Worm (Caenorhabditis elegans) whole organism, L2 larva: ENCODE data around the gene T16A1.10.

Source experiments
- ama-1 ChIP-seq: fragments of 150-350 bp; optimal IDR thresholded peaks from 2 replicates; lab custom pipeline; 2018; ENCODE audit warnings: inconsistent platforms
- blmp-1 ChIP-seq: sonication (generic microtip); optimal IDR thresholded peaks from 2 replicates; lab custom pipeline; 2017; ENCODE audit warnings: missing genetic modification characterization, mild to moderate bottlenecking, missing compliant biosample characterization, antibody characterized with exemption, moderate library complexity; ENCODE audit not compliant: insufficient read depth
- dmd-4 ChIP-seq: sonication (generic microtip); optimal IDR thresholded peaks from 2 replicates; lab custom pipeline; 2017; ENCODE audit warnings: missing biosample characterization, missing genetic modification characterization
- elt-1 ChIP-seq: fragments of 150-350 bp; optimal IDR thresholded peaks from 2 replicates; lab custom pipeline; 2014; ENCODE audit warnings: missing biosample characterization, missing genetic modification characterization
- lin-13 ChIP-seq: fragments of 150-350 bp; optimal IDR thresholded peaks from 2 replicates; lab custom pipeline; 2014; ENCODE audit warnings: missing biosample characterization, missing genetic modification reagents, missing genetic modification characterization
- lin-39 ChIP-seq: fragments of 150-350 bp; optimal IDR thresholded peaks from 2 replicates; lab custom pipeline; 2014; ENCODE audit warnings: missing biosample characterization, missing genetic modification reagents, missing genetic modification characterization
- nhr-12 ChIP-seq: fragments of 150-350 bp; optimal IDR thresholded peaks from 2 replicates; lab custom pipeline; 2014; ENCODE audit warnings: missing biosample characterization, missing genetic modification characterization
- peb-1 ChIP-seq: fragments of 150-350 bp; optimal IDR thresholded peaks from 2 replicates; lab custom pipeline; 2014; ENCODE audit warnings: missing biosample characterization, missing genetic modification characterization
- unc-55 ChIP-seq: fragments of 150-350 bp; sonication (generic microtip); optimal IDR thresholded peaks from 3 replicates; lab custom pipeline; 2014; ENCODE audit warnings: missing biosample characterization, missing genetic modification reagents, missing genetic modification characterization
- ztf-4 ChIP-seq: fragments of 150-350 bp; optimal IDR thresholded peaks from 2 replicates; lab custom pipeline; 2014; ENCODE audit warnings: missing biosample characterization, missing genetic modification characterization

ce11 chrII:2087206-2087605, 4.7 kb downstream of the T16A1.10 start:
- TF ChIP-seq blmp-1 (tag; lab: Kevin White, UChicago): no peak
- TF ChIP-seq peb-1: no peak
- no peak for TF ChIP-seq elt-1 (tag; lab: Kevin White, UChicago)
- no peak for TF ChIP-seq lin-13
- no peak for TF ChIP-seq ztf-4 (tag; lab: Kevin White, UChicago)
- no peak for TF ChIP-seq lin-39 (tag; lab: Kevin White, UChicago)
- no peak for TF ChIP-seq unc-55 (GFP tag; lab: Kevin White, UChicago)
- TF ChIP-seq dmd-4: no peak
- no peak for TF ChIP-seq ama-1 (lab: Kevin White, UChicago)
- no peak for TF ChIP-seq nhr-12 (tag; lab: Kevin White, UChicago)
